Worm (Caenorhabditis elegans): ENCODE data around the gene T26A8.3.

- TF ChIP-seq fos-1 (tag; optimal IDR thresholded peaks at IDR 0.05): no peak
- TF ChIP-seq elt-2 (tag; optimal IDR thresholded peaks at IDR 0.05): no peak
- TF ChIP-seq egl-5 (tag; optimal IDR thresholded peaks at IDR 0.05): no peak
- TF ChIP-seq zag-1 (tag; optimal IDR thresholded peaks at IDR 0.05): no peak
- TF ChIP-seq lin-15B (tag; optimal IDR thresholded peaks at IDR 0.05): no peak
- no peak for TF ChIP-seq R02D3.7 (tag; optimal IDR thresholded peaks at IDR 0.05)
- no peak for TF ChIP-seq skn-1 (tag; optimal IDR thresholded peaks at IDR 0.05)
- no peak for TF ChIP-seq daf-12 (tag; optimal IDR thresholded peaks at IDR 0.05)
- TF ChIP-seq fkh-10 (GFP tag; optimal IDR thresholded peaks at IDR 0.05): no peak
- TF ChIP-seq unc-39 (tag; optimal IDR thresholded peaks at IDR 0.05): no peak
- no peak for TF ChIP-seq ama-1 (optimal IDR thresholded peaks at IDR 0.05)
- no peak for TF ChIP-seq aly-2 (tag; optimal IDR thresholded peaks at IDR 0.05)
These were observed 43.7 kb downstream of the T26A8.3 start, which contains the start of gene D2096.9 for ce11 chrIV:8382695-8383094.
